Worm (Caenorhabditis elegans) whole organism, late embryonic: ENCODE results near the gene Y53C12A.11.

ENCODE experiments used
- C08G9.2 ChIP-seq: sonication (generic microtip); optimal IDR thresholded peaks from 2 replicates; lab custom pipeline; 2016; ENCODE audit warnings: mild to moderate bottlenecking, missing genetic modification characterization, moderate library complexity, missing compliant biosample characterization
- C38D4.7 ChIP-seq: fragments of 200-800 bp; sonication (Bioruptor generic); optimal IDR thresholded peaks from 2 replicates; lab custom pipeline; 2018; ENCODE audit warnings: mild to moderate bottlenecking, missing genetic modification characterization, moderate library complexity, missing compliant biosample characterization
- Y22D7AL.16 ChIP-seq: sonication (generic microtip); optimal IDR thresholded peaks from 2 replicates; lab custom pipeline; 2016; ENCODE audit warnings: missing genetic modification characterization, missing compliant biosample characterization
- ama-1 ChIP-seq: fragments of 150-350 bp; optimal IDR thresholded peaks from 2 replicates; lab custom pipeline; 2014
- ceh-14 ChIP-seq: sonication (generic microtip); optimal IDR thresholded peaks from 2 replicates; lab custom pipeline; 2016; ENCODE audit warnings: missing genotype, missing genetic modification characterization, missing compliant biosample characterization
- ceh-18 ChIP-seq: sonication (generic microtip); optimal IDR thresholded peaks from 2 replicates; lab custom pipeline; 2016; ENCODE audit warnings: missing genetic modification characterization, missing compliant biosample characterization
- ceh-19 ChIP-seq: fragments of 200-800 bp; sonication (Bioruptor generic); optimal IDR thresholded peaks from 2 replicates; lab custom pipeline; 2018; ENCODE audit warnings: mild to moderate bottlenecking, missing genetic modification characterization, missing compliant biosample characterization
- ceh-2 ChIP-seq: sonication (generic microtip); optimal IDR thresholded peaks from 2 replicates; lab custom pipeline; 2016; ENCODE audit warnings: missing genotype, missing genetic modification characterization, missing compliant biosample characterization
- ceh-30 ChIP-seq: fragments of 150-350 bp; optimal IDR thresholded peaks from 2 replicates; lab custom pipeline; 2014; ENCODE audit warnings: missing biosample characterization, missing genetic modification characterization
- ceh-31 ChIP-seq: sonication (generic microtip); optimal IDR thresholded peaks from 2 replicates; lab custom pipeline; 2016; ENCODE audit warnings: missing genetic modification characterization, missing compliant biosample characterization
- ceh-34 ChIP-seq: sonication (generic microtip); optimal IDR thresholded peaks from 2 replicates; lab custom pipeline; 2016; ENCODE audit warnings: mild to moderate bottlenecking, missing genetic modification characterization, missing compliant biosample characterization
- ceh-48 ChIP-seq: sonication (generic microtip); optimal IDR thresholded peaks from 2 replicates; lab custom pipeline; 2016; ENCODE audit warnings: missing genetic modification characterization, inconsistent platforms, missing compliant biosample characterization
- dmd-4 ChIP-seq: sonication (generic microtip); optimal IDR thresholded peaks from 2 replicates; lab custom pipeline; 2016; ENCODE audit warnings: borderline replicate concordance, missing genetic modification characterization, missing compliant biosample characterization
- dve-1 ChIP-seq: sonication (generic microtip); optimal IDR thresholded peaks from 2 replicates; lab custom pipeline; 2017; ENCODE audit warnings: antibody characterized with exemption, mild to moderate bottlenecking, missing genetic modification characterization, missing compliant biosample characterization
- elt-2 ChIP-seq: sonication (generic microtip); optimal IDR thresholded peaks from 2 replicates; lab custom pipeline; 2016; ENCODE audit warnings: missing genetic modification reagents, missing genetic modification characterization, missing compliant biosample characterization
- elt-4 ChIP-seq: sonication (generic microtip); optimal IDR thresholded peaks from 2 replicates; lab custom pipeline; 2016; ENCODE audit warnings: missing genetic modification characterization, missing compliant biosample characterization
- ets-4 ChIP-seq: sonication (generic microtip); optimal IDR thresholded peaks from 2 replicates; lab custom pipeline; 2016; ENCODE audit warnings: missing genetic modification characterization, missing compliant biosample characterization
- fax-1 ChIP-seq: sonication (generic microtip); optimal IDR thresholded peaks from 2 replicates; lab custom pipeline; 2016; ENCODE audit warnings: missing genotype, missing genetic modification characterization, missing compliant biosample characterization
- fkh-10 ChIP-seq: fragments of 150-350 bp; optimal IDR thresholded peaks from 2 replicates; lab custom pipeline; 2014; ENCODE audit warnings: missing biosample characterization, missing genetic modification reagents, missing genetic modification characterization
- fkh-6 ChIP-seq: sonication (generic microtip); optimal IDR thresholded peaks from 2 replicates; lab custom pipeline; 2016; ENCODE audit warnings: missing genetic modification characterization, missing compliant biosample characterization
- gmeb-2 ChIP-seq: sonication (generic microtip); optimal IDR thresholded peaks from 2 replicates; lab custom pipeline; 2016; ENCODE audit warnings: missing genetic modification characterization, inconsistent platforms, missing compliant biosample characterization
- hlh-15 ChIP-seq: sonication (generic microtip); optimal IDR thresholded peaks from 2 replicates; lab custom pipeline; 2016; ENCODE audit warnings: missing genetic modification characterization, missing compliant biosample characterization
- hlh-30 ChIP-seq: sonication (generic microtip); optimal IDR thresholded peaks from 2 replicates; lab custom pipeline; 2017; ENCODE audit warnings: antibody characterized with exemption, missing genetic modification characterization, missing compliant biosample characterization; ENCODE audit not compliant: insufficient read depth
- hlh-6 ChIP-seq: sonication (generic microtip); optimal IDR thresholded peaks from 2 replicates; lab custom pipeline; 2016; ENCODE audit warnings: missing genotype, missing genetic modification characterization, missing compliant biosample characterization
- lim-6 ChIP-seq: sonication (generic microtip); optimal IDR thresholded peaks from 2 replicates; lab custom pipeline; 2016; ENCODE audit warnings: missing genetic modification characterization, missing compliant biosample characterization
- nfya-1 ChIP-seq: sonication (generic microtip); optimal IDR thresholded peaks from 2 replicates; lab custom pipeline; 2017; ENCODE audit warnings: missing genetic modification characterization, mild to moderate bottlenecking, missing compliant biosample characterization, antibody characterized with exemption, moderate library complexity
- nhr-11 ChIP-seq: fragments of 150-350 bp; optimal IDR thresholded peaks from 2 replicates; lab custom pipeline; 2014; ENCODE audit warnings: missing biosample characterization, missing genetic modification characterization
- nhr-232 ChIP-seq: sonication (generic microtip); optimal IDR thresholded peaks from 2 replicates; lab custom pipeline; 2016; ENCODE audit warnings: missing genetic modification characterization, missing compliant biosample characterization
- odd-2 ChIP-seq: sonication (generic microtip); optimal IDR thresholded peaks from 2 replicates; lab custom pipeline; 2017; ENCODE audit warnings: antibody characterized with exemption, mild to moderate bottlenecking, missing genetic modification characterization, missing compliant biosample characterization
- pag-3 ChIP-seq: sonication (generic microtip); optimal IDR thresholded peaks from 2 replicates; lab custom pipeline; 2016; ENCODE audit warnings: missing compliant biosample characterization, missing genetic modification characterization, borderline replicate concordance
- pax-1 ChIP-seq: fragments of 150-350 bp; optimal IDR thresholded peaks from 2 replicates; lab custom pipeline; 2014; ENCODE audit warnings: missing biosample characterization, missing genetic modification characterization
- pha-4 ChIP-seq: fragments of 150-350 bp; optimal IDR thresholded peaks from 2 replicates; lab custom pipeline; 2018; ENCODE audit warnings: missing biosample characterization, missing genetic modification reagents, missing genetic modification characterization
- pqm-1 ChIP-seq: sonication (generic microtip); optimal IDR thresholded peaks from 2 replicates; lab custom pipeline; 2016; ENCODE audit warnings: missing genetic modification characterization, missing compliant biosample characterization
- ref-2 ChIP-seq: sonication (generic microtip); optimal IDR thresholded peaks from 2 replicates; lab custom pipeline; 2016; ENCODE audit warnings: missing genetic modification characterization, missing compliant biosample characterization
- sox-2 ChIP-seq: fragments of 200-800 bp; sonication (Bioruptor generic); IDR thresholded peaks from 2 replicates; pipeline ENCODE4 v1.3.6; 2022; ENCODE audit warnings: missing genetic modification reagents, missing genetic modification characterization, missing compliant biosample characterization
- tbx-2 ChIP-seq: sonication (generic microtip); optimal IDR thresholded peaks from 2 replicates; lab custom pipeline; 2016; ENCODE audit warnings: missing genetic modification characterization, missing compliant biosample characterization
- tbx-7 ChIP-seq: sonication (generic microtip); optimal IDR thresholded peaks from 2 replicates; lab custom pipeline; 2016; ENCODE audit warnings: missing genotype, missing genetic modification characterization, missing compliant biosample characterization
- unc-42 ChIP-seq: sonication (generic microtip); optimal IDR thresholded peaks from 2 replicates; lab custom pipeline; 2016; ENCODE audit warnings: missing genotype, missing genetic modification characterization, missing compliant biosample characterization
- zip-5 ChIP-seq: sonication (generic microtip); optimal IDR thresholded peaks from 2 replicates; lab custom pipeline; 2016; ENCODE audit warnings: missing genetic modification characterization, missing compliant biosample characterization
- ztf-16 ChIP-seq: sonication (generic microtip); optimal IDR thresholded peaks from 2 replicates; lab custom pipeline; 2017; ENCODE audit warnings: missing genetic modification characterization, missing compliant biosample characterization

Gene Y53C12A.11

DNA sequence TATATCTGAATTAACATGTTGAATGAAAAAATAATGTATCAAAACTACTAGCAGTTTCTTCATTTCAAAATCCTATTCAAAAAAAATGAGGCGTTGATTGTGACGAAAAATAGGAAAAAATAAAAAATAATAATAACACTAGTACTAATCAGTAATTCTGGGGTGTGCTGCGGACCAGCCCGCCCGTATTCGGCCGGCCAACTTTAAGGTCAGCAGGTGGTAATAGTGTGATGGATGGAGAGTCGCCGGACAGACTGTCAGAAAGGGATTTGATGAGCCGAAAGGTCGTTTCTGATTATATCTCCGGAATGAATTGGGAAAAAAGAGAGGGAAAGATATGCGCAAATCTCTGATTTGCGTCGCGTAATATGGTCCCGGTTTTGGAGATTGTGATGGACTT lies 6.0 kb upstream of the Y53C12A.11 start, which contains the start of gene cutl-2:
TSS of gene cutl-2 (minus strand) at position 210 of the 400 bp plus-strand sequence.
- TF ChIP-seq ceh-30 (tag; lab: Kevin White, UChicago) (no peak), C38D4.7 (no peak), ref-2 (tag; lab: Kevin White, UChicago) (no peak), pag-3 (tag; lab: Kevin White, UChicago) (no peak), Y22D7AL.16 (no peak), odd-2 (tag; lab: Kevin White, UChicago) (no peak)

DNA sequence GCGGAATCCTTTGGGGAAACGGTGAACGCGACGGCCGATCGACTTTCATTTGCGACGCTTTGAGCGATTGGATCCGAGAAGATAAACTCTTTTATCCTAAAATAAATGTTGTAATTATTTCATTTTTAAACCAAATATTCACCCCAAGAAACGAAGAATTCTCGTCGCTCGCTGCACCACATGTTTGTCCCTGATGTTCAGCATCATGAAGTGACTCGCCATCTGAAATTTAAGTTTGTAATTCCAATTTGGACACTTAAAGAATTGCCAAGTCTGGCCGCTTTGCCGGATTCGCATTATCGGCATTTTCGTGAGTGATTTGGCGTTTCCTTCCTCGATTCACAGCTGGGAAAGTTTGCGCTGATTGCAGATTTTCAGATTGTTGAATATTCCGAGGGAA lies 594 bp downstream of the Y53C12A.11 start, which contains the start of gene Y53C12A.6:
TSS of gene Y53C12A.6 (minus strand) at position 101 of the 400 bp plus-strand sequence.
- no peak for TF ChIP-seq dve-1
- TF ChIP-seq nhr-11, result no peak
- no peak for TF ChIP-seq hlh-6 (tag; lab: Kevin White, UChicago)
- TF ChIP-seq ets-4 (tag; lab: Kevin White, UChicago), result no peak
- no peak for TF ChIP-seq fkh-10
- TF ChIP-seq ceh-2 (tag; lab: Kevin White, UChicago), result no peak
- no peak for TF ChIP-seq ceh-19 (GFP tag; lab: Kevin White, UChicago)
- no peak for TF ChIP-seq ceh-31 (tag; lab: Kevin White, UChicago)
- TF ChIP-seq fkh-6 (tag; lab: Kevin White, UChicago), result no peak
- TF ChIP-seq elt-4 (tag; lab: Kevin White, UChicago), result no peak
- no peak for TF ChIP-seq fax-1
- TF ChIP-seq ama-1 (lab: Kevin White, UChicago), result no peak
- TF ChIP-seq zip-5, result no peak
- TF ChIP-seq dmd-4 (tag; lab: Kevin White, UChicago), result no peak

DNA sequence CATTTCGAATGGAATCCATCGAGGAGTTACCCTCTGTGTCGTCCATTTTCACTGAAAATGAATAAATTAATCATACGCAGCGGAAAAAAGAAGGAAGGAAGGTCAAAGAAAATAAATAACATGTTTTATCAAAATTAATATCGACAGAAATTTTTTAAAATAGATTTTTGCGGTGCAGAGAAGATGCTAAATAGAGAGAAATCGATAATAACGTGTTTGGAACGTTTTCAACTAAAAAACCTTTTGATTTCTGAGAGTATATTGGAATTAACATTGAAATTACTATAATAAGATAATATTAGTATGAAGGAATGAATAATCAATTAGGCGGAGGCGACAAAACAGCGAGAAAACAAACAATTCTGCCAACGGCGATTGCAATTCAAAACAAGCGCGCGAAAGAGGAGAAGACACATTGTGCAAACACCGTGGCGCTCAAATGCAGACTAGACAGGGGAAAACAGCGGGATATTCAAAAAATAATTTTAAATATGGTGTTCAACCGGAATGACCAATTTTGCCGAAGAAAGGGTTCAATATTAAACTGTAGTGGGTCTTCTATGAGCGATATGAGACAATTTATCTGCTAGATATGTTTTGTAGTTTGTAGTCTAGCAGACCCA lies 2.0 kb downstream of the Y53C12A.11 start, which contains the start of gene wee-1.3:
TSS of gene wee-1.3 (minus strand) at position 51 of the 623 bp plus-strand sequence.
- TF ChIP-seq ceh-2 (tag; lab: Kevin White, UChicago) (peak; percentile 10), ceh-18 (tag; lab: Kevin White, UChicago) (no peak), ceh-14 (tag; lab: Kevin White, UChicago) (peak; percentile 24), C08G9.2 (tag; lab: Kevin White, UChicago) (peak; percentile 20), gmeb-2 (tag; lab: Kevin White, UChicago) (no peak), pha-4 (tag; lab: Kevin White, UChicago) (no peak), ama-1 (lab: Kevin White, UChicago) (no peak), ceh-31 (tag; lab: Kevin White, UChicago) (peak; percentile 54), ztf-16 (tag; lab: Kevin White, UChicago) (peak; percentile 28), nhr-232 (tag; lab: Kevin White, UChicago) (no peak), dve-1 (peak; percentile 22), ceh-30 (tag; lab: Kevin White, UChicago) (peak; percentile 18), tbx-2 (tag; lab: Kevin White, UChicago) (peak; percentile 18), sox-2 (GFP tag; lab: Robert Waterston, UW) (0 out of 2 replicates have a peak, but pooled peaks have one; percentile 15), pqm-1 (tag; lab: Kevin White, UChicago) (no peak), pax-1 (peak; percentile 5), unc-42 (tag; lab: Kevin White, UChicago) (peak; percentile 53), nhr-11 (peak; percentile 35), ref-2 (tag; lab: Kevin White, UChicago) (peak; percentile 53), pag-3 (tag; lab: Kevin White, UChicago) (no peak), tbx-7 (tag; lab: Kevin White, UChicago) (no peak), ceh-34 (tag; lab: Kevin White, UChicago) (peak; percentile 64), elt-2 (tag; lab: Kevin White, UChicago) (peak; percentile 37), nfya-1 (peak; percentile 59)

DNA sequence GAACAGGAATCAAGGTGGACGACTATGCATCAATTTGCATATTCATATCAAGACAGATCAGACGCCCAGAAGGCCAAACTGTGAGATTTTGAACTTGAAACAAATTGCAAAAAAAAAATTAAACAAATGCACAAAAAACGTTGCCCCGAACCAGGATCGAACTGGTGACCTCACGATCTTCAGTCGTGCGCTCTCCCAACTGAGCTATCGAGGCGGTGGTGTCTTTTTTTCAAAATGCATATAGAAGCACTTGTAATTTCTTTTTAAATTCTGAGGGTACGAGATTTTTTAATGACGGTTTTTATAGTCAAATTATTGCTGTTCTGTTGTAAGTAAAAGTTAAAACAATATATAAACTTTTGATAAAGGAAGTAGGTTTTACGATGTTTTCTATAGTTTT lies 5.4 kb downstream of the Y53C12A.11 start:
- TF ChIP-seq lim-6, result no peak
- TF ChIP-seq ceh-30 (tag; lab: Kevin White, UChicago), result no peak
- no peak for TF ChIP-seq fkh-6 (tag; lab: Kevin White, UChicago)
- TF ChIP-seq ceh-31 (tag; lab: Kevin White, UChicago), result no peak
- TF ChIP-seq ceh-48, result no peak
- no peak for TF ChIP-seq hlh-15 (tag; lab: Kevin White, UChicago)
- TF ChIP-seq gmeb-2 (tag; lab: Kevin White, UChicago), result no peak
- TF ChIP-seq hlh-30 (tag; lab: Kevin White, UChicago), result no peak
- TF ChIP-seq dve-1, result no peak
- TF ChIP-seq ceh-18 (tag; lab: Kevin White, UChicago), result no peak
- no peak for TF ChIP-seq pag-3 (tag; lab: Kevin White, UChicago)
